Worm (Caenorhabditis elegans) whole organism, mixed stage, embryonic: ENCODE data around the gene twk-36.

ENCODE experiments used
- M03D4.4 ChIP-seq: sonication (generic microtip); optimal IDR thresholded peaks from 2 replicates; lab custom pipeline; 2017; ENCODE audit warnings: mild to moderate bottlenecking, missing genetic modification characterization, missing compliant biosample characterization
- bed-3 ChIP-seq: fragments of 200-800 bp; sonication (Bioruptor generic); optimal IDR thresholded peaks from 3 replicates; lab custom pipeline; 2018; ENCODE audit warnings: mild to moderate bottlenecking, missing genetic modification characterization, moderate library complexity, missing compliant biosample characterization
- blmp-1 ChIP-seq: fragments of 150-350 bp; optimal IDR thresholded peaks from 2 replicates; lab custom pipeline; 2014; ENCODE audit warnings: missing biosample characterization, missing genetic modification characterization
- ceh-43 ChIP-seq: fragments of 200-800 bp; sonication (Bioruptor generic); optimal IDR thresholded peaks from 2 replicates; lab custom pipeline; 2018; ENCODE audit warnings: mild to moderate bottlenecking, missing genetic modification characterization, moderate library complexity, missing compliant biosample characterization
- ces-1 ChIP-seq: fragments of 150-350 bp; optimal IDR thresholded peaks from 2 replicates; lab custom pipeline; 2014; ENCODE audit warnings: missing biosample characterization, missing genetic modification reagents, missing genetic modification characterization
- cnd-1 ChIP-seq: fragments of 200-800 bp; sonication (Bioruptor generic); optimal IDR thresholded peaks from 2 replicates; lab custom pipeline; 2018; ENCODE audit warnings: mild to moderate bottlenecking, missing genetic modification characterization, missing compliant biosample characterization
- drap-1 ChIP-seq: fragments of 200-800 bp; sonication (Bioruptor generic); optimal IDR thresholded peaks from 3 replicates; lab custom pipeline; 2018; ENCODE audit warnings: mild to moderate bottlenecking, missing genetic modification characterization, missing compliant biosample characterization
- elt-1 ChIP-seq: sonication (generic microtip); optimal IDR thresholded peaks from 2 replicates; lab custom pipeline; 2017; ENCODE audit warnings: missing genetic modification characterization, mild to moderate bottlenecking, missing compliant biosample characterization, antibody characterized with exemption, moderate library complexity, borderline replicate concordance; ENCODE audit not compliant: insufficient read depth
- elt-3 ChIP-seq: fragments of 150-350 bp; optimal IDR thresholded peaks from 2 replicates; lab custom pipeline; 2014; ENCODE audit warnings: missing biosample characterization, missing genetic modification characterization
- ham-2 ChIP-seq: fragments of 200-800 bp; sonication (Bioruptor generic); optimal IDR thresholded peaks from 2 replicates; lab custom pipeline; 2018; ENCODE audit warnings: mild to moderate bottlenecking, missing genetic modification characterization, missing compliant biosample characterization
- hlh-1 ChIP-seq: fragments of 150-350 bp; optimal IDR thresholded peaks from 2 replicates; lab custom pipeline; 2014; ENCODE audit warnings: missing biosample characterization, missing genetic modification reagents, missing genetic modification characterization
- lin-13 ChIP-seq: fragments of 150-350 bp; optimal IDR thresholded peaks from 2 replicates; lab custom pipeline; 2014; ENCODE audit warnings: missing biosample characterization, missing genetic modification characterization
- lin-32 ChIP-seq: fragments of 200-800 bp; sonication (Bioruptor generic); optimal IDR thresholded peaks from 2 replicates; lab custom pipeline; 2018; ENCODE audit warnings: mild to moderate bottlenecking, missing genetic modification characterization, missing compliant biosample characterization
- lsy-2 ChIP-seq: fragments of 150-350 bp; optimal IDR thresholded peaks from 2 replicates; lab custom pipeline; 2014; ENCODE audit warnings: missing biosample characterization, missing genetic modification characterization
- mab-5 ChIP-seq: fragments of 150-350 bp; optimal IDR thresholded peaks from 2 replicates; lab custom pipeline; 2014; ENCODE audit warnings: missing biosample characterization, missing genetic modification characterization
- mep-1 ChIP-seq: fragments of 150-350 bp; optimal IDR thresholded peaks from 2 replicates; lab custom pipeline; 2017; ENCODE audit warnings: missing biosample characterization, missing genetic modification reagents, missing genetic modification characterization, inconsistent platforms
- mls-2 ChIP-seq: sonication (generic microtip); optimal IDR thresholded peaks from 2 replicates; lab custom pipeline; 2016; ENCODE audit warnings: mild to moderate bottlenecking, missing genetic modification characterization, moderate library complexity, missing compliant biosample characterization
- nhr-12 ChIP-seq: fragments of 150-350 bp; optimal IDR thresholded peaks from 2 replicates; lab custom pipeline; 2014; ENCODE audit warnings: missing biosample characterization, missing genetic modification characterization
- nhr-2 ChIP-seq: fragments of 150-350 bp; optimal IDR thresholded peaks from 2 replicates; lab custom pipeline; 2014; ENCODE audit warnings: missing biosample characterization, missing genetic modification characterization
- nhr-237 ChIP-seq: fragments of 150-350 bp; optimal IDR thresholded peaks from 2 replicates; lab custom pipeline; 2014; ENCODE audit warnings: missing biosample characterization, missing genetic modification characterization
- nhr-28 ChIP-seq: fragments of 150-350 bp; optimal IDR thresholded peaks from 2 replicates; lab custom pipeline; 2014; ENCODE audit warnings: missing biosample characterization, missing genetic modification characterization
- nhr-76 ChIP-seq: sonication (generic microtip); optimal IDR thresholded peaks from 2 replicates; lab custom pipeline; 2017; ENCODE audit warnings: missing biosample characterization, missing genetic modification characterization
- pha-4 ChIP-seq: fragments of 150-350 bp; optimal IDR thresholded peaks from 2 replicates; lab custom pipeline; 2018; ENCODE audit warnings: missing biosample characterization, missing genetic modification reagents, missing genetic modification characterization
- sem-2 ChIP-seq: fragments of 200-800 bp; sonication (Bioruptor generic); optimal IDR thresholded peaks from 2 replicates; lab custom pipeline; 2018; ENCODE audit warnings: mild to moderate bottlenecking, missing genetic modification characterization, missing compliant biosample characterization
- snpc-4 ChIP-seq: fragments of 150-350 bp; optimal IDR thresholded peaks from 2 replicates; lab custom pipeline; 2014; ENCODE audit warnings: missing biosample characterization, missing genetic modification characterization
- sptf-1 ChIP-seq: sonication (generic microtip); optimal IDR thresholded peaks from 2 replicates; lab custom pipeline; 2017; ENCODE audit warnings: mild to moderate bottlenecking, missing genetic modification characterization, moderate library complexity, missing compliant biosample characterization
- tbx-8 ChIP-seq: fragments of 200-800 bp; sonication (Bioruptor generic); optimal IDR thresholded peaks from 2 replicates; lab custom pipeline; 2018; ENCODE audit warnings: mild to moderate bottlenecking, missing genetic modification characterization, moderate library complexity, missing compliant biosample characterization
- unc-39 ChIP-seq: fragments of 150-350 bp; optimal IDR thresholded peaks from 2 replicates; lab custom pipeline; 2014; ENCODE audit warnings: missing biosample characterization, missing genetic modification characterization
- zip-8 ChIP-seq: fragments of 150-350 bp; optimal IDR thresholded peaks from 2 replicates; lab custom pipeline; 2014; ENCODE audit warnings: missing biosample characterization, missing genetic modification characterization
- ztf-11 ChIP-seq: fragments of 150-350 bp; optimal IDR thresholded peaks from 2 replicates; lab custom pipeline; 2014; ENCODE audit warnings: missing biosample characterization, missing genetic modification characterization

The twk-36 gene

ce11 chrV:17723142-17723781 lies 23.6 kb downstream of the twk-36 start:
- TF ChIP-seq pha-4 (tag; lab: Kevin White, UChicago): no peak
- TF ChIP-seq ztf-11 (tag; lab: Kevin White, UChicago): no peak
- no peak for TF ChIP-seq tbx-8 (GFP tag; lab: Kevin White, UChicago)
- no peak for TF ChIP-seq snpc-4
- TF ChIP-seq sptf-1: no peak
- no peak for TF ChIP-seq lin-13
- no peak for TF ChIP-seq ham-2 (GFP tag; lab: Kevin White, UChicago)
- no peak for TF ChIP-seq elt-1 (tag; lab: Kevin White, UChicago)
- TF ChIP-seq nhr-237 (tag; lab: Kevin White, UChicago): no peak
- TF ChIP-seq M03D4.4 (tag; lab: Kevin White, UChicago): no peak
- TF ChIP-seq bed-3 (GFP tag; lab: Kevin White, UChicago): no peak

DNA sequence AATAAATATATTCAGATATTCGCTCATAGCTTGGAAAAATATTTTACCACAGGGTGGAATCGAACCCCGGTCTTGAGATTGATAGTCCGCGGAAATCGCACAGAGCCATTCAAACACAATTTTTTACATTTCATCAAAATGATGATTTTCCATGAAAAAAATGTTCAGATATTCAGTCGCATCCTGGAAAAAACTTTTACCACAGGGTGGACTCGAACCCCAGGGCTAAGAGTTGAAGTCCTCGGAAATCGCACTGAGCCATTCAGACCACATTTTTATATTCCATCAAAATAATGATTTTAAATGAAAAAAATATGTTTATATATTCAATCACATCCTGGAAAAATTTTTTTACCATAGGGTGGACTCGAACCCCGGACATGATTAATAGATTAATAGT lies 24.3 kb downstream of the twk-36 start:
- TF ChIP-seq M03D4.4 (tag; lab: Kevin White, UChicago): no peak
- no peak for TF ChIP-seq ces-1 (GFP tag; lab: Kevin White, UChicago)

DNA sequence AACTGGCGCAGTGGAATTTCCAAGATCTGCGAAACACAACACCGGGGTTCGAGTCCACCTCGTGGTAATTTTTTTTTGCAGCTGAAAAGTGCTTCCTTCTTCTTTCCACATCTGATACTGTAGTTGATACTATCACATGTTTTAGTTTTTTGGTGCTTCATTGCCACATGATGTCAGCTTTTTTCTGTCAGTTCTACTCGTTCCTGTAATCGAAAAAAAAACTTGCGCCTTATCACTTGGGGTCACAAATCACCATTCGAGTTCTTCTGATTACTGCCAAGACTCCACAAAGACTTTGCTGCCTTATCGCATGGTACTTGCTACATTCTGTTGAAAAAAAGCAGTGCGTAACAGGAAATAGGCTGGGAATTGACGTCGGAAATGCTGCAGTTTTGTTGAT lies 25.1 kb downstream of the twk-36 start:
- TF ChIP-seq bed-3 (GFP tag; lab: Kevin White, UChicago) (no peak), elt-3 (tag; lab: Kevin White, UChicago) (no peak), nhr-2 (no peak), lin-13 (no peak), ces-1 (GFP tag; lab: Kevin White, UChicago) (no peak), mep-1 (tag; lab: Kevin White, UChicago) (no peak), lsy-2 (tag; lab: Kevin White, UChicago) (no peak), nhr-12 (no peak), drap-1 (GFP tag; lab: Kevin White, UChicago) (no peak), cnd-1 (tag; lab: Kevin White, UChicago) (no peak), mab-5 (tag; lab: Kevin White, UChicago) (no peak), nhr-237 (tag; lab: Kevin White, UChicago) (no peak)

DNA sequence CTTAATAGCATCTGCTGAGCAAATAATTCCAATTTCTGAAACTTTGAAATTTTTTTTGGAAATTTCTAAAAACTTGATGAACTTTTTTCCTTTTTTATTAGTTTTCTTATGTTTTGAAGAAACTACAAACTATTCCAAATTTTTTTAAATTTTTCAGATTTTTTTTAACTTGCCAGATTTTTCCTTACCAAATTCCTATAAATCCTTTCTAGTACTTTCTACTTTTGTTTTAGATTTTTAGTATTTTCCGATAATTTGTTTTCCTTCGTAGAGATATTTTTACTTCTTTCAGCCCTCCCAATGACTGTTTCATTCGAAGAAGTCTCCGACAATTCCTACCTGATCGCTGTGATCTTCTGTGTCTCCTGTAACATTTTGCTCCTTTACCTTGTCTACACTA lies 28.2 kb downstream of the twk-36 start, which contains the start of gene str-77:
TSS of gene str-77 (plus strand) at position 301 of the 400 bp plus-strand sequence.
- TF ChIP-seq ces-1 (GFP tag; lab: Kevin White, UChicago) (no peak), lin-32 (GFP tag; lab: Kevin White, UChicago) (no peak), nhr-2 (no peak), nhr-12 (no peak), sem-2 (GFP tag; lab: Kevin White, UChicago) (no peak), nhr-76 (tag; lab: Kevin White, UChicago) (no peak), lsy-2 (tag; lab: Kevin White, UChicago) (no peak), elt-1 (tag; lab: Kevin White, UChicago) (no peak), unc-39 (tag; lab: Kevin White, UChicago) (no peak)

DNA sequence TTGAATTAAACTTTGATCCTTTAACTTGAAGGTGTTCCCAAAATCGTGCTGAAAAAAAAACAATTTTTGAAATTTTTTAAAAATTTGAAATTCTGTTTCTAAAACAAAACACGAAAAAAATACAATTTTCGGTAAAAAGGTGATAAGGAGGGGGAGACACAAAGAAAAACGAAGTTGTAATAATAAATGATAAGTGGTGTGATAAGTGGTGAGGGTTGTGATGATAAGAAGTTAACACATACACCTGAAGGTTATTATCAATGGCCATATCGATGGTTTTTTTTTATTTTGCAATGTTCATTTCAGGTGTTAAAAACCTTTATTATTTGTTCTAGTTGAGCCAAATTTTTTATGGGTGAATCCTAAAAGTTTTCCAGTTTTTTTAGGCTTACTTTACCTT lies 32.5 kb downstream of the twk-36 start, which contains the start of gene twk-33:
TSS of gene twk-33 (minus strand) at position 48 of the 400 bp plus-strand sequence.
- TF ChIP-seq nhr-28 (no peak), pha-4 (tag; lab: Kevin White, UChicago) (no peak), lin-13 (no peak), mep-1 (tag; lab: Kevin White, UChicago) (no peak), mls-2 (tag; lab: Kevin White, UChicago) (no peak), nhr-2 (no peak), ham-2 (GFP tag; lab: Kevin White, UChicago) (no peak), unc-39 (tag; lab: Kevin White, UChicago) (no peak), mab-5 (tag; lab: Kevin White, UChicago) (no peak), snpc-4 (no peak), cnd-1 (tag; lab: Kevin White, UChicago) (no peak), blmp-1 (tag; lab: Kevin White, UChicago) (no peak), elt-1 (tag; lab: Kevin White, UChicago) (no peak), sptf-1 (no peak), ceh-43 (GFP tag; lab: Kevin White, UChicago) (no peak), nhr-12 (no peak), tbx-8 (GFP tag; lab: Kevin White, UChicago) (no peak), hlh-1 (tag; lab: Kevin White, UChicago) (no peak), drap-1 (GFP tag; lab: Kevin White, UChicago) (no peak), zip-8 (no peak)
- TF ChIP-seq, all 35 proteins: peak for 0
